Worm (Caenorhabditis elegans): ENCODE results near the gene F21D12.3.

Gene F21D12.3

ce11 chrII:7273517-7273916, 50.3 kb downstream of the F21D12.3 start (continued):
- TF ChIP-seq nhr-25 (tag; optimal IDR thresholded peaks at IDR 0.05; ENCODE audit: borderline replicate concordance, insufficient read depth) = no peak

- no peak for TF ChIP-seq sdz-12 (GFP tag; optimal IDR thresholded peaks at IDR 0.05)
- no peak for TF ChIP-seq ceh-62 (tag; optimal IDR thresholded peaks at IDR 0.05)
- no peak for TF ChIP-seq aly-2 (tag; optimal IDR thresholded peaks at IDR 0.05)
- no peak for TF ChIP-seq nhr-77 (tag; optimal IDR thresholded peaks at IDR 0.05)
- TF ChIP-seq dmd-6 (GFP tag; IDR thresholded peaks at IDR 0.05) = peak; percentile 30; the same call in 1 of the 2 replicates
- TF ChIP-seq ama-1 (optimal IDR thresholded peaks at IDR 0.05) = no peak
- TF ChIP-seq mdl-1 (tag; optimal IDR thresholded peaks at IDR 0.05) = peak in 1 of 2 experiments; percentile 51
- TF ChIP-seq ces-1 (GFP tag; optimal IDR thresholded peaks at IDR 0.05) = no peak
- TF ChIP-seq mxl-3 (GFP tag; optimal IDR thresholded peaks at IDR 0.05) = peak; percentile 15
- no peak for TF ChIP-seq nhr-6 (tag; optimal IDR thresholded peaks at IDR 0.05)
- TF ChIP-seq lim-7 (GFP tag; IDR thresholded peaks at IDR 0.05) = no peak
- TF ChIP-seq ceh-28 (tag; optimal IDR thresholded peaks at IDR 0.05) = no peak
- no peak for TF ChIP-seq F44E2.7 (GFP tag; IDR thresholded peaks at IDR 0.05)
- no peak for TF ChIP-seq lin-29 (GFP tag; IDR thresholded peaks at IDR 0.05)
- TF ChIP-seq nhr-111 (GFP tag; optimal IDR thresholded peaks at IDR 0.05) = no peak
- no peak for TF ChIP-seq snpc-4 (tag; optimal IDR thresholded peaks at IDR 0.05)
- no peak for TF ChIP-seq dve-1 (tag; optimal IDR thresholded peaks at IDR 0.05; ENCODE audit: insufficient read depth)
- TF ChIP-seq fos-1 (tag; optimal IDR thresholded peaks at IDR 0.05) = no peak
- no peak for TF ChIP-seq F37D6.2 (tag; optimal IDR thresholded peaks at IDR 0.05)
- TF ChIP-seq pqm-1 (tag; optimal IDR thresholded peaks at IDR 0.05) = no peak
- TF ChIP-seq tra-1 (GFP tag; IDR thresholded peaks at IDR 0.05) = no peak
- TF ChIP-seq nhr-25 (tag; optimal IDR thresholded peaks at IDR 0.05; ENCODE audit: borderline replicate concordance, insufficient read depth) = no peak
- no peak for TF ChIP-seq saeg-2 (GFP tag; IDR thresholded peaks at IDR 0.05)
- no peak for TF ChIP-seq ceh-20 (GFP tag; IDR thresholded peaks at IDR 0.05)
- no peak for TF ChIP-seq ceh-82 (tag; optimal IDR thresholded peaks at IDR 0.05)
- TF ChIP-seq ceh-44 (GFP tag; IDR thresholded peaks at IDR 0.05) = no peak
- peak; percentile 58 for TF ChIP-seq nhr-48 (tag; optimal IDR thresholded peaks at IDR 0.05)
- TF ChIP-seq F49E8.2 (tag; optimal IDR thresholded peaks at IDR 0.05; ENCODE audit: borderline replicate concordance) = no peak
- no peak for TF ChIP-seq lin-39 (tag; optimal IDR thresholded peaks at IDR 0.05)
- no peak for TF ChIP-seq lin-15B (tag; optimal IDR thresholded peaks at IDR 0.05)
- peak; percentile 55 for TF ChIP-seq nhr-28 (tag; optimal IDR thresholded peaks at IDR 0.05)
- TF ChIP-seq egl-27 (tag; optimal IDR thresholded peaks at IDR 0.05) = no peak
- TF ChIP-seq egl-43 (GFP tag; IDR thresholded peaks at IDR 0.05) = no peak
- TF ChIP-seq Y105C5A.15 (GFP tag; IDR thresholded peaks at IDR 0.05) = no peak
- no peak for TF ChIP-seq R02D3.7 (tag; optimal IDR thresholded peaks at IDR 0.05)
- peak; percentile 48 for TF ChIP-seq hlh-11 (tag; optimal IDR thresholded peaks at IDR 0.05)
- no peak for TF ChIP-seq daf-8 (GFP tag; IDR thresholded peaks at IDR 0.05)
- no peak for TF ChIP-seq daf-16 (GFP tag; optimal IDR thresholded peaks at IDR 0.05)
- peak; percentile 37 for TF ChIP-seq daf-16 (tag; optimal IDR thresholded peaks at IDR 0.05)
- no peak for TF ChIP-seq unc-130 (GFP tag; optimal IDR thresholded peaks at IDR 0.05)
- peak; percentile 66 for TF ChIP-seq hlh-30 (tag; optimal IDR thresholded peaks at IDR 0.05; ENCODE audit: insufficient read depth)
- no peak for TF ChIP-seq rbr-2 (tag; optimal IDR thresholded peaks at IDR 0.05)
- peak in 1 of 2 experiments; percentile 44 for TF ChIP-seq unc-62 (GFP tag; optimal IDR thresholded peaks at IDR 0.05 in 1 of 2)
- no peak for TF ChIP-seq unc-62 (tag; optimal IDR thresholded peaks at IDR 0.05)
Observed at ce11 chrII:7272513-7272912, 51.3 kb downstream of the F21D12.3 start.
